Worm (Caenorhabditis elegans) whole organism, midembryonic: ENCODE data around the gene F23H11.4.

Experiments used
- T22C8.4 ChIP-seq: fragments of 200-800 bp; sonication (Bioruptor generic); IDR thresholded peaks from 2 replicates; pipeline ENCODE4 v1.3.6; 2022; ENCODE audit warnings: missing genetic modification characterization, missing compliant biosample characterization
- flt-1 ChIP-seq: fragments of 200-800 bp; sonication (Bioruptor generic); IDR thresholded peaks from 2 replicates; pipeline ENCODE4 v1.3.6; 2022; ENCODE audit warnings: missing genetic modification characterization, missing compliant biosample characterization
- klf-2 ChIP-seq: fragments of 200-800 bp; sonication (Bioruptor generic); conservative IDR thresholded peaks from 2 replicates; pipeline ENCODE4 v1.3.6; 2022; ENCODE audit warnings: missing genetic modification reagents, missing genetic modification characterization, missing compliant biosample characterization
- med-1 ChIP-seq: sonication (generic microtip); optimal IDR thresholded peaks from 2 replicates; lab custom pipeline; 2017; ENCODE audit warnings: missing genetic modification characterization, mild to moderate bottlenecking, missing compliant biosample characterization, antibody characterized with exemption, missing genetic modification reagents; ENCODE audit not compliant: insufficient read depth
- ref-1 ChIP-seq: fragments of 200-800 bp; sonication (Bioruptor generic); conservative IDR thresholded peaks from 2 replicates; pipeline ENCODE4 v1.3.6; 2022; ENCODE audit warnings: missing genetic modification reagents, missing genetic modification characterization, missing compliant biosample characterization
- tab-1 ChIP-seq: fragments of 200-800 bp; sonication (Bioruptor generic); IDR thresholded peaks from 2 replicates; pipeline ENCODE4 v1.3.6; 2022; ENCODE audit warnings: missing genetic modification characterization, missing compliant biosample characterization
- ztf-23 ChIP-seq: fragments of 200-800 bp; sonication (Bioruptor generic); IDR thresholded peaks from 2 replicates; pipeline ENCODE4 v1.3.6; 2022; ENCODE audit warnings: missing genetic modification reagents, missing genetic modification characterization, missing compliant biosample characterization
- ztf-29 ChIP-seq: fragments of 200-800 bp; sonication (Bioruptor generic); IDR thresholded peaks from 2 replicates; pipeline ENCODE4 v1.3.6; 2022; ENCODE audit warnings: missing genetic modification reagents, missing genetic modification characterization, missing compliant biosample characterization

DNA sequence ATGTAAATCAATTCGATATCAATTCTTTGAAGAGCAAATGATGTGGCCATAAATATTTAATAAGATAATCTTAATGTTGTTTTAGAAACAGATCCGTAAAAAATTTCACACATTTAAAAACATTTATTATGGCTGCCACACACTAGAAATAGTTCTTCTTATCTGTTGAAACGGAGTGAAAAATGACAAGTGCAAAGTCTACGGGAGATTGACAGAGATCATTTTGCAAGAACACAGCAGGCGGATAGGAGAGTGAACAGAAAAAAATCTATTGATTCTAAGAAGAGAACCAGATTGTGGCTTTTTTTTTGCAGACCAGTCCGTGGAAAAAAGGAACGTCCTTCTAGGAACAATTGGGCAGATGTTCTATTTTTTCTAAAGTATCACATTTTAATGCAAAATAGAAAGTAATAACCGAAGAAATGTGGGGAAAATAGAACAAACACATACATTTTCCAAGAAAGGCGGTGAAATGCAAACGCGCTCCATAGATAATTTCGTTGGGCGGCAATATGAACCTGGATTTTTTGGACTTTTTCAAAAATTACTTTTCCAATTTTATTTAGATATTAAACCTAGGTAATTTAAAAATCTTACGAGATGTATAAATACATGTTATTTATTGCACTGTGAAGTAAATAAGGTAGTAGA is 5.6 kb downstream of the F23H11.4 start:
- TF ChIP-seq med-1 = no peak
- no peak for TF ChIP-seq tab-1 (GFP tag; lab: Robert Waterston, UW)
- no peak for TF ChIP-seq flt-1
- TF ChIP-seq ref-1 (GFP tag; lab: Robert Waterston, UW) = no peak
- TF ChIP-seq ztf-23 (GFP tag; lab: Robert Waterston, UW) = no peak
- TF ChIP-seq T22C8.4 = no peak
- no peak for TF ChIP-seq klf-2
- no peak for TF ChIP-seq ztf-29 (GFP tag; lab: Robert Waterston, UW)
